Fruit fly (Drosophila melanogaster) whole organism, embryonic: Measurements from ENCODE around the gene CG17549.

Experiments
- Abd-B ChIP-seq: fragments of 200-800 bp; sonication (Bioruptor generic); optimal IDR thresholded peaks from 2 replicates; lab custom pipeline; 2018; ENCODE audit warnings: missing biosample characterization, mild to moderate bottlenecking, missing genetic modification characterization, moderate library complexity
- B-H2 ChIP-seq: fragments of 200-800 bp; sonication (Bioruptor generic); optimal IDR thresholded peaks from 2 replicates; lab custom pipeline; 2018; ENCODE audit warnings: missing biosample characterization, mild to moderate bottlenecking, missing genetic modification characterization
- Bgb ChIP-seq: fragments of 200-800 bp; sonication (Bioruptor generic); IDR thresholded peaks from 2 replicates; pipeline ENCODE4 v1.3.6; 2022; ENCODE audit warnings: missing biosample characterization, missing genetic modification characterization; ENCODE audit not compliant: partially characterized antibody
- Blimp-1 ChIP-seq: fragments of 200-800 bp; sonication (Bioruptor generic); optimal IDR thresholded peaks from 3 replicates; lab custom pipeline; 2018; ENCODE audit warnings: missing biosample characterization, missing genetic modification characterization, mild to moderate bottlenecking, moderate library complexity, missing genetic modification reagents
- C15 ChIP-seq: fragments of 200-800 bp; sonication (Bioruptor generic); IDR thresholded peaks from 3 replicates; pipeline ENCODE4 v1.3.6; 2022; ENCODE audit warnings: missing biosample characterization, missing genetic modification characterization
- CG10366 ChIP-seq: fragments of 200-800 bp; sonication (Bioruptor generic); IDR thresholded peaks from 2 replicates; pipeline ENCODE4 v1.3.6; 2022; ENCODE audit warnings: missing biosample characterization, missing genetic modification characterization
- CG11723 ChIP-seq: fragments of 200-800 bp; sonication (Bioruptor generic); optimal IDR thresholded peaks from 2 replicates; lab custom pipeline; 2017; ENCODE audit warnings: missing biosample characterization, mild to moderate bottlenecking, missing genetic modification characterization
- CG12769 ChIP-seq: fragments of 200-800 bp; sonication (Bioruptor generic); optimal IDR thresholded peaks from 2 replicates; lab custom pipeline; 2019; ENCODE audit warnings: missing biosample characterization, mild to moderate bottlenecking, missing genetic modification characterization, moderate library complexity
- CG13624 ChIP-seq: fragments of 200-800 bp; sonication (Bioruptor generic); optimal IDR thresholded peaks from 2 replicates; lab custom pipeline; 2016; ENCODE audit warnings: missing biosample characterization, missing genetic modification characterization
- CG13775 ChIP-seq: fragments of 200-800 bp; sonication (Bioruptor generic); optimal IDR thresholded peaks from 3 replicates; lab custom pipeline; 2017; ENCODE audit warnings: missing biosample characterization, mild to moderate bottlenecking, missing genetic modification characterization
- CG14014 ChIP-seq: fragments of 200-800 bp; sonication (Bioruptor generic); IDR thresholded peaks from 2 replicates; pipeline ENCODE4 v1.3.6; 2022; ENCODE audit warnings: missing biosample characterization, missing genetic modification characterization
- CG14667 ChIP-seq: fragments of 200-800 bp; sonication (Bioruptor generic); IDR thresholded peaks from 2 replicates; pipeline ENCODE4 v1.3.6; 2022; ENCODE audit warnings: missing biosample characterization, missing genetic modification characterization
- CG15269 ChIP-seq: fragments of 200-800 bp; sonication (Bioruptor generic); optimal IDR thresholded peaks from 2 replicates; lab custom pipeline; 2018; ENCODE audit warnings: missing biosample characterization, mild to moderate bottlenecking, missing genetic modification characterization, moderate library complexity
- CG15601 ChIP-seq: fragments of 200-800 bp; sonication (Bioruptor generic); optimal IDR thresholded peaks from 3 replicates; lab custom pipeline; 2019; ENCODE audit warnings: missing biosample characterization, mild to moderate bottlenecking, missing genetic modification characterization, moderate library complexity
- CG2202 ChIP-seq: fragments of 200-800 bp; sonication (Bioruptor generic); optimal IDR thresholded peaks from 2 replicates; lab custom pipeline; 2018; ENCODE audit warnings: missing biosample characterization, mild to moderate bottlenecking, missing genetic modification characterization
- CG31441 ChIP-seq: fragments of 200-800 bp; sonication (Bioruptor generic); IDR thresholded peaks from 2 replicates; pipeline ENCODE4 v1.3.6; 2022; ENCODE audit warnings: missing biosample characterization, missing genetic modification characterization
- CG3407 ChIP-seq: fragments of 200-800 bp; sonication (Bioruptor generic); optimal IDR thresholded peaks from 2 replicates; lab custom pipeline; 2018; ENCODE audit warnings: missing biosample characterization, mild to moderate bottlenecking, missing genetic modification characterization
- CG4854 ChIP-seq: fragments of 200-800 bp; sonication (Bioruptor generic); optimal IDR thresholded peaks from 2 replicates; lab custom pipeline; 2016; ENCODE audit warnings: missing biosample characterization, missing genetic modification characterization, inconsistent platforms
- CG6854 ChIP-seq: fragments of 200-800 bp; sonication (Bioruptor generic); optimal IDR thresholded peaks from 3 replicates; lab custom pipeline; 2017; ENCODE audit warnings: missing biosample characterization, mild to moderate bottlenecking, missing genetic modification characterization
- CG7357 ChIP-seq: fragments of 200-800 bp; sonication (Bioruptor generic); IDR thresholded peaks from 3 replicates; pipeline ENCODE4 v1.3.6; 2022; ENCODE audit warnings: missing biosample characterization, missing genetic modification characterization
- CG8290 ChIP-seq, 3 experiments: fragments of 200-800 bp; sonication (Bioruptor generic); optimal IDR thresholded peaks; 2 replicates each; lab custom pipeline; 2016 to 2019; ENCODE audit warnings: missing biosample characterization in 3 of 3, missing genetic modification characterization in 3 of 3, mild to moderate bottlenecking in 2 of 3, moderate library complexity in 1 of 3
- CG9437 ChIP-seq: fragments of 200-800 bp; sonication (Bioruptor generic); optimal IDR thresholded peaks from 2 replicates; lab custom pipeline; 2018; ENCODE audit warnings: missing biosample characterization, mild to moderate bottlenecking, missing genetic modification characterization
- CkIIα-i1 ChIP-seq: fragments of 200-800 bp; sonication (Bioruptor generic); IDR thresholded peaks from 2 replicates; pipeline ENCODE4 v1.3.6; 2022; ENCODE audit warnings: missing biosample characterization, missing genetic modification characterization
- Dll ChIP-seq: fragments of 200-800 bp; sonication (Bioruptor generic); IDR thresholded peaks from 4 replicates; pipeline ENCODE4 v1.3.6; 2022; ENCODE audit warnings: missing biosample characterization, missing genetic modification characterization; ENCODE audit not compliant: partially characterized antibody
- Hmr ChIP-seq: fragments of 200-800 bp; sonication (Bioruptor generic); optimal IDR thresholded peaks from 3 replicates; lab custom pipeline; 2017; ENCODE audit warnings: mild to moderate bottlenecking, missing biosample characterization, missing genetic modification reagents, missing genetic modification characterization
- Hr3 ChIP-seq: fragments of 200-800 bp; sonication (Bioruptor generic); optimal IDR thresholded peaks from 3 replicates; lab custom pipeline; 2016; ENCODE audit warnings: missing biosample characterization, missing genetic modification characterization
- Hr39 ChIP-seq: fragments of >200 bp; optimal IDR thresholded peaks from 2 replicates; lab custom pipeline; 2017
- Lim3 ChIP-seq: fragments of 200-800 bp; sonication (Bioruptor generic); IDR thresholded peaks from 2 replicates; pipeline ENCODE4 v1.3.6; 2022; ENCODE audit warnings: missing biosample characterization, missing genetic modification characterization
- MTF-1 ChIP-seq: fragments of 200-800 bp; sonication (Bioruptor generic); optimal IDR thresholded peaks from 2 replicates; lab custom pipeline; 2018; ENCODE audit warnings: missing biosample characterization, mild to moderate bottlenecking, missing genetic modification characterization, borderline replicate concordance
- Meics ChIP-seq: fragments of 200-800 bp; sonication (Bioruptor generic); optimal IDR thresholded peaks from 2 replicates; lab custom pipeline; 2017; ENCODE audit warnings: missing biosample characterization, mild to moderate bottlenecking, missing genetic modification characterization
- Rx ChIP-seq: fragments of 200-800 bp; sonication (Bioruptor generic); IDR thresholded peaks from 2 replicates; pipeline ENCODE4 v1.3.6; 2022; ENCODE audit warnings: missing biosample characterization, missing genetic modification characterization
- abd-A ChIP-seq: fragments of 200-800 bp; sonication (Bioruptor generic); optimal IDR thresholded peaks from 3 replicates; lab custom pipeline; 2019; ENCODE audit warnings: missing biosample characterization, mild to moderate bottlenecking, missing genetic modification characterization, moderate library complexity
- al ChIP-seq: fragments of 200-800 bp; sonication (Bioruptor generic); IDR thresholded peaks from 2 replicates; pipeline ENCODE4 v1.3.6; 2022; ENCODE audit warnings: missing biosample characterization, missing genetic modification characterization
- ato ChIP-seq: fragments of 200-800 bp; sonication (Bioruptor generic); IDR thresholded peaks from 2 replicates; pipeline ENCODE4 v1.3.6; 2022; ENCODE audit warnings: missing biosample characterization, missing genetic modification characterization; ENCODE audit not compliant: partially characterized antibody
- chn ChIP-seq: fragments of 200-800 bp; sonication (Bioruptor generic); optimal IDR thresholded peaks from 2 replicates; lab custom pipeline; 2016; ENCODE audit warnings: missing biosample characterization, missing genetic modification characterization
- ems ChIP-seq: fragments of 200-800 bp; sonication (Bioruptor generic); optimal IDR thresholded peaks from 3 replicates; lab custom pipeline; 2016; ENCODE audit warnings: missing biosample characterization, missing genetic modification characterization
- fd3F ChIP-seq: fragments of 200-800 bp; sonication (Bioruptor generic); optimal IDR thresholded peaks from 2 replicates; lab custom pipeline; 2018; ENCODE audit warnings: missing biosample characterization, mild to moderate bottlenecking, missing genetic modification characterization, moderate library complexity
- gce ChIP-seq: fragments of 200-800 bp; sonication (Bioruptor generic); IDR thresholded peaks from 3 replicates; pipeline ENCODE4 v1.3.6; 2022; ENCODE audit warnings: missing biosample characterization, missing genetic modification characterization
- grau ChIP-seq: fragments of 200-800 bp; optimal IDR thresholded peaks from 3 replicates; lab custom pipeline; 2019; ENCODE audit warnings: missing biosample characterization, mild to moderate bottlenecking, missing genetic modification characterization, moderate library complexity
- hb ChIP-seq: fragments of 200-800 bp; sonication (Bioruptor generic); IDR thresholded peaks from 3 replicates; pipeline ENCODE4 v1.3.6; 2022; ENCODE audit warnings: missing biosample characterization, missing genetic modification characterization; ENCODE audit not compliant: partially characterized antibody
- mam ChIP-seq: fragments of 200-800 bp; sonication (Bioruptor generic); optimal IDR thresholded peaks from 3 replicates; lab custom pipeline; 2016; ENCODE audit warnings: missing biosample characterization, missing genetic modification characterization
- mirr ChIP-seq: fragments of 200-800 bp; sonication (Bioruptor generic); optimal IDR thresholded peaks from 3 replicates; lab custom pipeline; 2018; ENCODE audit warnings: missing biosample characterization, mild to moderate bottlenecking, missing genetic modification characterization
- oc ChIP-seq: fragments of 200-800 bp; sonication (Bioruptor generic); optimal IDR thresholded peaks from 2 replicates; lab custom pipeline; 2018; ENCODE audit warnings: missing biosample characterization, mild to moderate bottlenecking, missing genetic modification characterization, moderate library complexity
- odd ChIP-seq: fragments of 200-800 bp; sonication (Bioruptor generic); optimal IDR thresholded peaks from 2 replicates; lab custom pipeline; 2017; ENCODE audit warnings: missing biosample characterization, mild to moderate bottlenecking, missing genetic modification characterization
- pfk ChIP-seq: fragments of 200-800 bp; sonication (Bioruptor generic); optimal IDR thresholded peaks from 2 replicates; lab custom pipeline; 2018; ENCODE audit warnings: missing biosample characterization, mild to moderate bottlenecking, missing genetic modification characterization, moderate library complexity
- pnt ChIP-seq: fragments of 200-800 bp; sonication (Bioruptor generic); optimal IDR thresholded peaks from 3 replicates; lab custom pipeline; 2016; ENCODE audit warnings: missing biosample characterization, missing genetic modification characterization
- slou ChIP-seq: fragments of 200-800 bp; sonication (Bioruptor generic); optimal IDR thresholded peaks from 3 replicates; lab custom pipeline; 2016; ENCODE audit warnings: missing biosample characterization, missing genetic modification characterization
- sna ChIP-seq: fragments of 200-800 bp; sonication (Bioruptor generic); IDR thresholded peaks from 2 replicates; pipeline ENCODE4 v1.3.6; 2022; ENCODE audit warnings: missing biosample characterization, missing genetic modification characterization; ENCODE audit not compliant: partially characterized antibody
- sug ChIP-seq: fragments of 200-800 bp; optimal IDR thresholded peaks from 2 replicates; lab custom pipeline; 2019; ENCODE audit warnings: missing biosample characterization, mild to moderate bottlenecking, missing genetic modification characterization, moderate library complexity
- tll ChIP-seq, 2 experiments: fragments of 200-800 bp in 1 of 2; fragments of >200 bp in 1 of 2; sonication (Bioruptor generic) in 1 of 2; optimal IDR thresholded peaks; 2 replicates each; lab custom pipeline; 2017 to 2019; ENCODE audit warnings: missing biosample characterization in 2 of 2, missing genetic modification characterization in 2 of 2, mild to moderate bottlenecking in 1 of 2, moderate library complexity in 1 of 2
- wdn ChIP-seq: fragments of 200-800 bp; sonication (Bioruptor generic); IDR thresholded peaks from 2 replicates; pipeline ENCODE4 v1.3.6; 2022; ENCODE audit warnings: missing biosample characterization, missing genetic modification characterization

The CG17549 gene

dm6 chr2L:19434260-19434659 lies 44.4 kb upstream of the CG17549 start (continued):
- peak; percentile 27 for TF ChIP-seq Meics (GFP tag; lab: Kevin White, UChicago)
- no peak for TF ChIP-seq abd-A (tag; lab: Kevin White, UChicago)
- TF ChIP-seq Hr39, result no peak
- no peak for TF ChIP-seq CkIIα-i1 (GFP tag; lab: Robert Waterston, UW)
- TF ChIP-seq oc (tag; lab: Kevin White, UChicago), result no peak
- no peak for TF ChIP-seq CG10366 (GFP tag; lab: Robert Waterston, UW)
- no peak for TF ChIP-seq chn (GFP tag; lab: Kevin White, UChicago)
- no peak for TF ChIP-seq Rx
- TF ChIP-seq Lim3 (GFP tag; lab: Robert Waterston, UW), result no peak
- TF ChIP-seq grau (tag; lab: Kevin White, UChicago), result peak; percentile 21
- no peak for TF ChIP-seq CG14014 (GFP tag; lab: Robert Waterston, UW)
- TF ChIP-seq CG4854 (GFP tag; lab: Kevin White, UChicago), result peak; percentile 20
- TF ChIP-seq Hr3, result no peak
- no peak for TF ChIP-seq CG14667 (GFP tag; lab: Robert Waterston, UW)
- no peak for TF ChIP-seq pnt (GFP tag; lab: Kevin White, UChicago)
- peak; percentile 44 for TF ChIP-seq Hmr (GFP tag; lab: Kevin White, UChicago)
- TF ChIP-seq odd (GFP tag; lab: Kevin White, UChicago), result peak; percentile 70
- no peak for TF ChIP-seq C15 (GFP tag; lab: Robert Waterston, UW)
- peak; percentile 60 for TF ChIP-seq pfk (GFP tag; lab: Kevin White, UChicago)
- peak; percentile 15 for TF ChIP-seq CG15269 (tag; lab: Kevin White, UChicago)
- no peak for TF ChIP-seq CG9437 (GFP tag; lab: Kevin White, UChicago)
- peak; percentile 83 for TF ChIP-seq CG3407 (GFP tag; lab: Kevin White, UChicago)
- TF ChIP-seq sug (tag; lab: Kevin White, UChicago), result peak; percentile 30
- TF ChIP-seq CG6854 (GFP tag; lab: Kevin White, UChicago), result peak; percentile 55
- TF ChIP-seq CG31441, result peak; percentile 63
- no peak for TF ChIP-seq ato (GFP tag; lab: Robert Waterston, UW)
- TF ChIP-seq CG13775 (GFP tag; lab: Kevin White, UChicago), result no peak
- TF ChIP-seq B-H2, result no peak
- no peak for TF ChIP-seq Bgb (GFP tag; lab: Robert Waterston, UW)
- peak; percentile 66 for TF ChIP-seq CG15601 (tag; lab: Kevin White, UChicago)
- no peak for TF ChIP-seq CG8290 (GFP tag; optimal IDR thresholded peaks at IDR 0.05; lab: Kevin White, UChicago)
- peak; percentile 61 to 63 for TF ChIP-seq CG8290 (tag; optimal IDR thresholded peaks at IDR 0.05; lab: Kevin White, UChicago)
- peak; percentile 85 for TF ChIP-seq MTF-1 (GFP tag; lab: Kevin White, UChicago)
- no peak for TF ChIP-seq sna (GFP tag; lab: Robert Waterston, UW)
- TF ChIP-seq hb (GFP tag; lab: Robert Waterston, UW), result no peak
- peak; percentile 67 for TF ChIP-seq Blimp-1 (GFP tag; lab: Kevin White, UChicago)
- TF ChIP-seq CG13624 (GFP tag; lab: Kevin White, UChicago), result no peak
- no peak for TF ChIP-seq fd3F (GFP tag; lab: Kevin White, UChicago)
- peak; percentile 90 for TF ChIP-seq CG2202
- no peak for TF ChIP-seq wdn (GFP tag; lab: Robert Waterston, UW)
- TF ChIP-seq al, result no peak
- TF ChIP-seq tll (GFP tag; optimal IDR thresholded peaks at IDR 0.05; lab: Kevin White, UChicago), result no peak
- TF ChIP-seq Dll, result no peak
- no peak for TF ChIP-seq gce
- no peak for TF ChIP-seq Abd-B (GFP tag; lab: Kevin White, UChicago)
- TF ChIP-seq CG11723 (GFP tag; lab: Kevin White, UChicago), result peak; percentile 28
- TF ChIP-seq ems, result no peak
- TF ChIP-seq mirr (GFP tag; lab: Kevin White, UChicago), result peak; percentile 72
- TF ChIP-seq CG12769 (tag; lab: Kevin White, UChicago), result no peak
- TF ChIP-seq mam (GFP tag; lab: Kevin White, UChicago), result no peak
- no peak for TF ChIP-seq CG7357 (GFP tag; lab: Robert Waterston, UW)
- TF ChIP-seq slou, result no peak
